Worm (Caenorhabditis elegans): ENCODE results near the gene srh-69.

DNA sequence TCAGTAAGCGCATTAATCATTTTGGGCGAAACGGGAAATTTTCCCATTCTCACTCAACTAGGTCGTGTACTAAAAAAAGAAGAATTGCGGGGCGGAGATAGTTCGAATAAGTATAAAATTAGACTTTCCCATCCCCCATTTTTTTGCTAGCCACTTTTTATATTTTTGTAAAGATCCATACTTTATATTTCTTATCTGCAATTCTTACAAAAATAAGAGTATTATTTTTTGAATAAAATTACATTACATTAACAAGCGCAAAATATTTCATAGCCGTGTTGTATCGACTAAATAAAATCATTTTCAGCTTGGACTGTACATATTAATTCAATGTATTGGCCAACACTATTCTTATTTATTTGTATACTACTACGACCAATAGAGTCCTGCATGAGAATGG lies 41.1 kb upstream of the srh-69 start, which contains the start of gene F49C5.11:
- TF ChIP-seq ama-1 (optimal IDR thresholded peaks at IDR 0.05) (no peak), pros-1 (tag; optimal IDR thresholded peaks at IDR 0.05) (no peak), pha-4 (tag; optimal IDR thresholded peaks at IDR 0.05) (no peak), tbx-2 (tag; optimal IDR thresholded peaks at IDR 0.05) (no peak), nhr-11 (tag; optimal IDR thresholded peaks at IDR 0.05) (no peak), ref-2 (tag; optimal IDR thresholded peaks at IDR 0.05) (no peak), nhr-232 (tag; optimal IDR thresholded peaks at IDR 0.05) (no peak), ceh-24 (tag; optimal IDR thresholded peaks at IDR 0.05) (no peak)
